Worm (Caenorhabditis elegans) whole organism, late embryonic: ENCODE measurements around the gene C05D12.3.

ENCODE experiments used
- C08G9.2 ChIP-seq: sonication (generic microtip); optimal IDR thresholded peaks from 2 replicates; lab custom pipeline; 2016; ENCODE audit warnings: mild to moderate bottlenecking, missing genetic modification characterization, moderate library complexity, missing compliant biosample characterization
- K09A11.1 ChIP-seq: sonication (generic microtip); optimal IDR thresholded peaks from 2 replicates; lab custom pipeline; 2017; ENCODE audit warnings: antibody characterized with exemption, mild to moderate bottlenecking, missing genetic modification characterization, missing compliant biosample characterization; ENCODE audit not compliant: insufficient read depth
- ahr-1 ChIP-seq: sonication (generic microtip); optimal IDR thresholded peaks from 2 replicates; lab custom pipeline; 2016; ENCODE audit warnings: missing genetic modification characterization, missing compliant biosample characterization
- ama-1 ChIP-seq: fragments of 150-350 bp; optimal IDR thresholded peaks from 2 replicates; lab custom pipeline; 2014
- ceh-14 ChIP-seq: sonication (generic microtip); optimal IDR thresholded peaks from 2 replicates; lab custom pipeline; 2016; ENCODE audit warnings: missing genotype, missing genetic modification characterization, missing compliant biosample characterization
- ceh-18 ChIP-seq: sonication (generic microtip); optimal IDR thresholded peaks from 2 replicates; lab custom pipeline; 2016; ENCODE audit warnings: missing genetic modification characterization, missing compliant biosample characterization
- ceh-22 ChIP-seq: sonication (generic microtip); optimal IDR thresholded peaks from 2 replicates; lab custom pipeline; 2017; ENCODE audit warnings: missing biosample characterization, missing genetic modification characterization
- ceh-24 ChIP-seq: sonication (generic microtip); optimal IDR thresholded peaks from 2 replicates; lab custom pipeline; 2016; ENCODE audit warnings: mild to moderate bottlenecking, missing genetic modification characterization, missing compliant biosample characterization
- ceh-30 ChIP-seq: fragments of 150-350 bp; optimal IDR thresholded peaks from 2 replicates; lab custom pipeline; 2014; ENCODE audit warnings: missing biosample characterization, missing genetic modification characterization
- ceh-34 ChIP-seq: sonication (generic microtip); optimal IDR thresholded peaks from 2 replicates; lab custom pipeline; 2016; ENCODE audit warnings: mild to moderate bottlenecking, missing genetic modification characterization, missing compliant biosample characterization
- ceh-45 ChIP-seq: fragments of 200-800 bp; sonication (Bioruptor generic); IDR thresholded peaks from 2 replicates; pipeline ENCODE4 v1.3.6; 2022; ENCODE audit warnings: missing genetic modification reagents, missing genetic modification characterization, missing compliant biosample characterization
- ceh-48 ChIP-seq: sonication (generic microtip); optimal IDR thresholded peaks from 2 replicates; lab custom pipeline; 2016; ENCODE audit warnings: missing genetic modification characterization, inconsistent platforms, missing compliant biosample characterization
- ceh-9 ChIP-seq: sonication (generic microtip); optimal IDR thresholded peaks from 2 replicates; lab custom pipeline; 2016; ENCODE audit warnings: mild to moderate bottlenecking, missing genetic modification characterization, inconsistent platforms, missing compliant biosample characterization
- dmd-4 ChIP-seq: sonication (generic microtip); optimal IDR thresholded peaks from 2 replicates; lab custom pipeline; 2016; ENCODE audit warnings: borderline replicate concordance, missing genetic modification characterization, missing compliant biosample characterization
- elt-2 ChIP-seq: sonication (generic microtip); optimal IDR thresholded peaks from 2 replicates; lab custom pipeline; 2016; ENCODE audit warnings: missing genetic modification reagents, missing genetic modification characterization, missing compliant biosample characterization
- elt-4 ChIP-seq: sonication (generic microtip); optimal IDR thresholded peaks from 2 replicates; lab custom pipeline; 2016; ENCODE audit warnings: missing genetic modification characterization, missing compliant biosample characterization
- ets-4 ChIP-seq: sonication (generic microtip); optimal IDR thresholded peaks from 2 replicates; lab custom pipeline; 2016; ENCODE audit warnings: missing genetic modification characterization, missing compliant biosample characterization
- eyg-1 ChIP-seq: sonication (generic microtip); optimal IDR thresholded peaks from 2 replicates; lab custom pipeline; 2016; ENCODE audit warnings: missing genotype, missing genetic modification characterization, missing compliant biosample characterization
- fax-1 ChIP-seq: sonication (generic microtip); optimal IDR thresholded peaks from 2 replicates; lab custom pipeline; 2016; ENCODE audit warnings: missing genotype, missing genetic modification characterization, missing compliant biosample characterization
- gmeb-2 ChIP-seq: sonication (generic microtip); optimal IDR thresholded peaks from 2 replicates; lab custom pipeline; 2016; ENCODE audit warnings: missing genetic modification characterization, inconsistent platforms, missing compliant biosample characterization
- hlh-13 ChIP-seq: fragments of 200-800 bp; sonication (Bioruptor generic); optimal IDR thresholded peaks from 2 replicates; lab custom pipeline; 2018; ENCODE audit warnings: mild to moderate bottlenecking, missing genetic modification characterization, missing compliant biosample characterization
- hlh-15 ChIP-seq: sonication (generic microtip); optimal IDR thresholded peaks from 2 replicates; lab custom pipeline; 2016; ENCODE audit warnings: missing genetic modification characterization, missing compliant biosample characterization
- hlh-30 ChIP-seq: sonication (generic microtip); optimal IDR thresholded peaks from 2 replicates; lab custom pipeline; 2017; ENCODE audit warnings: antibody characterized with exemption, missing genetic modification characterization, missing compliant biosample characterization; ENCODE audit not compliant: insufficient read depth
- hlh-8 ChIP-seq: sonication (generic microtip); optimal IDR thresholded peaks from 2 replicates; lab custom pipeline; 2016; ENCODE audit warnings: missing genotype, missing genetic modification characterization, missing compliant biosample characterization
- lim-6 ChIP-seq: sonication (generic microtip); optimal IDR thresholded peaks from 2 replicates; lab custom pipeline; 2016; ENCODE audit warnings: missing genetic modification characterization, missing compliant biosample characterization
- lin-11 ChIP-seq: fragments of 200-800 bp; sonication (Bioruptor generic); optimal IDR thresholded peaks from 2 replicates; lab custom pipeline; 2018; ENCODE audit warnings: mild to moderate bottlenecking, missing genetic modification characterization, missing compliant biosample characterization
- madf-2 ChIP-seq: sonication (generic microtip); optimal IDR thresholded peaks from 2 replicates; lab custom pipeline; 2017; ENCODE audit warnings: missing genetic modification characterization, missing compliant biosample characterization
- nhr-11 ChIP-seq: fragments of 150-350 bp; optimal IDR thresholded peaks from 2 replicates; lab custom pipeline; 2014; ENCODE audit warnings: missing biosample characterization, missing genetic modification characterization
- nhr-232 ChIP-seq: sonication (generic microtip); optimal IDR thresholded peaks from 2 replicates; lab custom pipeline; 2016; ENCODE audit warnings: missing genetic modification characterization, missing compliant biosample characterization
- npax-4 ChIP-seq: sonication (generic microtip); optimal IDR thresholded peaks from 2 replicates; lab custom pipeline; 2016; ENCODE audit warnings: missing genetic modification characterization, missing compliant biosample characterization
- odd-2 ChIP-seq: sonication (generic microtip); optimal IDR thresholded peaks from 2 replicates; lab custom pipeline; 2017; ENCODE audit warnings: antibody characterized with exemption, mild to moderate bottlenecking, missing genetic modification characterization, missing compliant biosample characterization
- pag-3 ChIP-seq: sonication (generic microtip); optimal IDR thresholded peaks from 2 replicates; lab custom pipeline; 2016; ENCODE audit warnings: missing compliant biosample characterization, missing genetic modification characterization, borderline replicate concordance
- pat-9 ChIP-seq: fragments of 200-800 bp; sonication (Bioruptor generic); optimal IDR thresholded peaks from 2 replicates; lab custom pipeline; 2018; ENCODE audit warnings: mild to moderate bottlenecking, missing genetic modification characterization, moderate library complexity, missing compliant biosample characterization
- pax-1 ChIP-seq: fragments of 150-350 bp; optimal IDR thresholded peaks from 2 replicates; lab custom pipeline; 2014; ENCODE audit warnings: missing biosample characterization, missing genetic modification characterization
- pha-2 ChIP-seq: sonication (generic microtip); optimal IDR thresholded peaks from 2 replicates; lab custom pipeline; 2017; ENCODE audit warnings: mild to moderate bottlenecking, missing genetic modification characterization, missing compliant biosample characterization
- pqm-1 ChIP-seq: sonication (generic microtip); optimal IDR thresholded peaks from 2 replicates; lab custom pipeline; 2016; ENCODE audit warnings: missing genetic modification characterization, missing compliant biosample characterization
- pros-1 ChIP-seq: fragments of 150-350 bp; optimal IDR thresholded peaks from 2 replicates; lab custom pipeline; 2014; ENCODE audit warnings: missing biosample characterization, missing genetic modification reagents, missing genetic modification characterization
- ref-2 ChIP-seq: sonication (generic microtip); optimal IDR thresholded peaks from 2 replicates; lab custom pipeline; 2016; ENCODE audit warnings: missing genetic modification characterization, missing compliant biosample characterization
- rnt-1 ChIP-seq: sonication (generic microtip); optimal IDR thresholded peaks from 2 replicates; lab custom pipeline; 2016; ENCODE audit warnings: missing genetic modification characterization, missing compliant biosample characterization
- sox-4 ChIP-seq: sonication (generic microtip); optimal IDR thresholded peaks from 2 replicates; lab custom pipeline; 2017; ENCODE audit warnings: mild to moderate bottlenecking, missing genetic modification characterization, inconsistent platforms, missing compliant biosample characterization
- tbx-2 ChIP-seq: sonication (generic microtip); optimal IDR thresholded peaks from 2 replicates; lab custom pipeline; 2016; ENCODE audit warnings: missing genetic modification characterization, missing compliant biosample characterization
- tbx-7 ChIP-seq: sonication (generic microtip); optimal IDR thresholded peaks from 2 replicates; lab custom pipeline; 2016; ENCODE audit warnings: missing genotype, missing genetic modification characterization, missing compliant biosample characterization
- unc-3 ChIP-seq, 2 experiments: fragments of 200-800 bp in 1 of 2; sonication (Bioruptor generic) in 1 of 2; sonication (generic microtip) in 1 of 2; conservative IDR thresholded peaks in 1 of 2; optimal IDR thresholded peaks in 1 of 2; 2 replicates each; pipeline versions ENCODE4 v1.3.6 to Lab custom; 2016 to 2022; ENCODE audit warnings: missing compliant biosample characterization in 2 of 2, missing genetic modification characterization in 2 of 2, missing genetic modification reagents in 1 of 2
- unc-55 ChIP-seq: sonication (generic microtip); optimal IDR thresholded peaks from 2 replicates; lab custom pipeline; 2017; ENCODE audit warnings: missing biosample characterization, missing genetic modification reagents, missing genetic modification characterization
- unc-86 ChIP-seq: sonication (generic microtip); optimal IDR thresholded peaks from 2 replicates; lab custom pipeline; 2016; ENCODE audit warnings: missing genetic modification characterization, missing compliant biosample characterization

Gene C05D12.3

ce11 chrII:11473525-11474181 lies 48.6 kb downstream of the C05D12.3 start, which contains the start of the genes metl-1 and W02B12.11 (continued):
- TF ChIP-seq pha-2 (tag; lab: Kevin White, UChicago) (peak; percentile 31), hlh-13 (GFP tag; lab: Kevin White, UChicago) (no peak), unc-3 (GFP tag; conservative IDR thresholded peaks at IDR 0.05; lab: Robert Waterston, UW) (0 out of 2 replicates have a peak, but pooled peaks have one; percentile 24), unc-3 (tag; optimal IDR thresholded peaks at IDR 0.05; lab: Kevin White, UChicago) (no peak), C08G9.2 (tag; lab: Kevin White, UChicago) (no peak), lim-6 (tag; lab: Kevin White, UChicago) (no peak), npax-4 (tag; lab: Kevin White, UChicago) (no peak), hlh-8 (tag; lab: Kevin White, UChicago) (peak; percentile 7), ceh-24 (tag; lab: Kevin White, UChicago) (no peak), pat-9 (tag; lab: Kevin White, UChicago) (peak; percentile 50), madf-2 (tag; lab: Kevin White, UChicago) (peak; percentile 63), sox-4 (tag; lab: Kevin White, UChicago) (no peak), ceh-14 (tag; lab: Kevin White, UChicago) (peak; percentile 20), ceh-22 (tag; lab: Kevin White, UChicago) (no peak), gmeb-2 (tag; lab: Kevin White, UChicago) (no peak), unc-55 (no peak), lin-11 (tag; lab: Kevin White, UChicago) (peak; percentile 20), tbx-2 (tag; lab: Kevin White, UChicago) (peak; percentile 46), ceh-18 (tag; lab: Kevin White, UChicago) (peak; percentile 19), tbx-7 (no peak), unc-86 (tag; lab: Kevin White, UChicago) (peak; percentile 19), hlh-30 (tag; lab: Kevin White, UChicago) (no peak), ceh-34 (tag; lab: Kevin White, UChicago) (peak; percentile 37), dmd-4 (tag; lab: Kevin White, UChicago) (no peak), K09A11.1 (no peak), nhr-232 (tag; lab: Kevin White, UChicago) (no peak), pag-3 (tag; lab: Kevin White, UChicago) (no peak), ceh-30 (tag; lab: Kevin White, UChicago) (no peak), nhr-11 (tag; lab: Kevin White, UChicago) (no peak), ceh-45 (GFP tag; lab: Robert Waterston, UW) (no peak), pax-1 (tag; lab: Kevin White, UChicago) (no peak), ahr-1 (tag; lab: Kevin White, UChicago) (no peak), elt-4 (tag; lab: Kevin White, UChicago) (no peak), ets-4 (no peak), fax-1 (tag; lab: Kevin White, UChicago) (peak; percentile 13)

DNA sequence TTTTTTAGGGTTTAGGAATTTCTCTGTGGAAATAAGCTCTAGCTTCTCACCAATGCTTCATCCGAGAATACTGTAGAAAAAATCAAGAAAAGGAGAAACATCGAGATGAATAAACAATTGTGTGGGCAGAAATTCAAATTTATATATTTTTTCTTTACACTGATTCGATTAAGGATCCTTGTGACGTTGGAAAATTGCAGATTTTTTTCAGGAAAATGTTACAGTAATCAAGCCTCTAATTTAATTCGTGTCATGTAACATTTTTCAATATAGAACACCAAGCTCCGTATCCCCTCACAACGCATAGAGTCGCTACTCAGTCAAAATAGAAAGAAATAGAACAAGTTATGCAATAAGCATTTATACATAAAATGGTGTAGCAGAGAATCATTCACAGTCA lies 51.3 kb downstream of the C05D12.3 start, which contains the start of gene W02B12.16:
W02B12.16 (minus strand) TSS at position 101 of the 400 bp plus-strand sequence.
- TF ChIP-seq lim-6 (tag; lab: Kevin White, UChicago) (no peak), pqm-1 (no peak), hlh-15 (no peak), ama-1 (lab: Kevin White, UChicago) (no peak), hlh-8 (tag; lab: Kevin White, UChicago) (no peak)

- TF ChIP-seq ceh-48 (tag; lab: Kevin White, UChicago) (no peak), ref-2 (no peak), odd-2 (tag; lab: Kevin White, UChicago) (no peak), npax-4 (tag; lab: Kevin White, UChicago) (no peak), elt-2 (tag; lab: Kevin White, UChicago) (no peak), pros-1 (tag; lab: Kevin White, UChicago) (no peak), eyg-1 (no peak), unc-3 (GFP tag; conservative IDR thresholded peaks at IDR 0.05; lab: Robert Waterston, UW) (no peak), unc-3 (tag; optimal IDR thresholded peaks at IDR 0.05; lab: Kevin White, UChicago) (no peak), lim-6 (tag; lab: Kevin White, UChicago) (no peak), ceh-9 (tag; lab: Kevin White, UChicago) (no peak), rnt-1 (no peak), nhr-11 (tag; lab: Kevin White, UChicago) (no peak), elt-4 (tag; lab: Kevin White, UChicago) (no peak)
Measured at ce11 chrII:11479076-11479475, 54.0 kb downstream of the C05D12.3 start, which contains the start of gene W02B12.12. Gene W02B12.12 (minus strand): TSS chrII:11479176.
